Worm (Caenorhabditis elegans) whole organism, late embryonic: ENCODE data around the gene nep-21.
A peak's percentile ranks its signal among the peaks of the same experiment; 100 is the strongest.

Experiments used
- C08G9.2 ChIP-seq: sonication (generic microtip); optimal IDR thresholded peaks from 2 replicates; lab custom pipeline; 2016; ENCODE audit warnings: mild to moderate bottlenecking, missing genetic modification characterization, moderate library complexity, missing compliant biosample characterization
- C38D4.7 ChIP-seq: fragments of 200-800 bp; sonication (Bioruptor generic); optimal IDR thresholded peaks from 2 replicates; lab custom pipeline; 2018; ENCODE audit warnings: mild to moderate bottlenecking, missing genetic modification characterization, moderate library complexity, missing compliant biosample characterization
- ceh-14 ChIP-seq: sonication (generic microtip); optimal IDR thresholded peaks from 2 replicates; lab custom pipeline; 2016; ENCODE audit warnings: missing genotype, missing genetic modification characterization, missing compliant biosample characterization
- ceh-18 ChIP-seq: sonication (generic microtip); optimal IDR thresholded peaks from 2 replicates; lab custom pipeline; 2016; ENCODE audit warnings: missing genetic modification characterization, missing compliant biosample characterization
- ceh-22 ChIP-seq: sonication (generic microtip); optimal IDR thresholded peaks from 2 replicates; lab custom pipeline; 2017; ENCODE audit warnings: missing biosample characterization, missing genetic modification characterization
- ceh-24 ChIP-seq: sonication (generic microtip); optimal IDR thresholded peaks from 2 replicates; lab custom pipeline; 2016; ENCODE audit warnings: mild to moderate bottlenecking, missing genetic modification characterization, missing compliant biosample characterization
- ceh-30 ChIP-seq: fragments of 150-350 bp; optimal IDR thresholded peaks from 2 replicates; lab custom pipeline; 2014; ENCODE audit warnings: missing biosample characterization, missing genetic modification characterization
- ceh-31 ChIP-seq: sonication (generic microtip); optimal IDR thresholded peaks from 2 replicates; lab custom pipeline; 2016; ENCODE audit warnings: missing genetic modification characterization, missing compliant biosample characterization
- dve-1 ChIP-seq: sonication (generic microtip); optimal IDR thresholded peaks from 2 replicates; lab custom pipeline; 2017; ENCODE audit warnings: antibody characterized with exemption, mild to moderate bottlenecking, missing genetic modification characterization, missing compliant biosample characterization
- elt-4 ChIP-seq: sonication (generic microtip); optimal IDR thresholded peaks from 2 replicates; lab custom pipeline; 2016; ENCODE audit warnings: missing genetic modification characterization, missing compliant biosample characterization
- eyg-1 ChIP-seq: sonication (generic microtip); optimal IDR thresholded peaks from 2 replicates; lab custom pipeline; 2016; ENCODE audit warnings: missing genotype, missing genetic modification characterization, missing compliant biosample characterization
- fax-1 ChIP-seq: sonication (generic microtip); optimal IDR thresholded peaks from 2 replicates; lab custom pipeline; 2016; ENCODE audit warnings: missing genotype, missing genetic modification characterization, missing compliant biosample characterization
- fkh-6 ChIP-seq: sonication (generic microtip); optimal IDR thresholded peaks from 2 replicates; lab custom pipeline; 2016; ENCODE audit warnings: missing genetic modification characterization, missing compliant biosample characterization
- gmeb-2 ChIP-seq: sonication (generic microtip); optimal IDR thresholded peaks from 2 replicates; lab custom pipeline; 2016; ENCODE audit warnings: missing genetic modification characterization, inconsistent platforms, missing compliant biosample characterization
- hlh-13 ChIP-seq: fragments of 200-800 bp; sonication (Bioruptor generic); optimal IDR thresholded peaks from 2 replicates; lab custom pipeline; 2018; ENCODE audit warnings: mild to moderate bottlenecking, missing genetic modification characterization, missing compliant biosample characterization
- hlh-6 ChIP-seq: sonication (generic microtip); optimal IDR thresholded peaks from 2 replicates; lab custom pipeline; 2016; ENCODE audit warnings: missing genotype, missing genetic modification characterization, missing compliant biosample characterization
- hlh-8 ChIP-seq: sonication (generic microtip); optimal IDR thresholded peaks from 2 replicates; lab custom pipeline; 2016; ENCODE audit warnings: missing genotype, missing genetic modification characterization, missing compliant biosample characterization
- lin-11 ChIP-seq: fragments of 200-800 bp; sonication (Bioruptor generic); optimal IDR thresholded peaks from 2 replicates; lab custom pipeline; 2018; ENCODE audit warnings: mild to moderate bottlenecking, missing genetic modification characterization, missing compliant biosample characterization
- madf-2 ChIP-seq: sonication (generic microtip); optimal IDR thresholded peaks from 2 replicates; lab custom pipeline; 2017; ENCODE audit warnings: missing genetic modification characterization, missing compliant biosample characterization
- mec-3 ChIP-seq: sonication (generic microtip); optimal IDR thresholded peaks from 2 replicates; lab custom pipeline; 2016; ENCODE audit warnings: borderline replicate concordance, missing genetic modification characterization, missing compliant biosample characterization
- nfya-1 ChIP-seq: sonication (generic microtip); optimal IDR thresholded peaks from 2 replicates; lab custom pipeline; 2017; ENCODE audit warnings: missing genetic modification characterization, mild to moderate bottlenecking, missing compliant biosample characterization, antibody characterized with exemption, moderate library complexity
- nhr-232 ChIP-seq: sonication (generic microtip); optimal IDR thresholded peaks from 2 replicates; lab custom pipeline; 2016; ENCODE audit warnings: missing genetic modification characterization, missing compliant biosample characterization
- odd-2 ChIP-seq: sonication (generic microtip); optimal IDR thresholded peaks from 2 replicates; lab custom pipeline; 2017; ENCODE audit warnings: antibody characterized with exemption, mild to moderate bottlenecking, missing genetic modification characterization, missing compliant biosample characterization
- pat-9 ChIP-seq: fragments of 200-800 bp; sonication (Bioruptor generic); optimal IDR thresholded peaks from 2 replicates; lab custom pipeline; 2018; ENCODE audit warnings: mild to moderate bottlenecking, missing genetic modification characterization, moderate library complexity, missing compliant biosample characterization
- pha-4 ChIP-seq: fragments of 150-350 bp; optimal IDR thresholded peaks from 2 replicates; lab custom pipeline; 2018; ENCODE audit warnings: missing biosample characterization, missing genetic modification reagents, missing genetic modification characterization
- pqm-1 ChIP-seq: sonication (generic microtip); optimal IDR thresholded peaks from 2 replicates; lab custom pipeline; 2016; ENCODE audit warnings: missing genetic modification characterization, missing compliant biosample characterization
- pros-1 ChIP-seq: fragments of 150-350 bp; optimal IDR thresholded peaks from 2 replicates; lab custom pipeline; 2014; ENCODE audit warnings: missing biosample characterization, missing genetic modification reagents, missing genetic modification characterization
- ref-2 ChIP-seq: sonication (generic microtip); optimal IDR thresholded peaks from 2 replicates; lab custom pipeline; 2016; ENCODE audit warnings: missing genetic modification characterization, missing compliant biosample characterization
- sdc-2 ChIP-seq: sonication (generic microtip); optimal IDR thresholded peaks from 2 replicates; lab custom pipeline; 2016; ENCODE audit warnings: missing genotype, missing genetic modification characterization, missing compliant biosample characterization
- tbx-2 ChIP-seq: sonication (generic microtip); optimal IDR thresholded peaks from 2 replicates; lab custom pipeline; 2016; ENCODE audit warnings: missing genetic modification characterization, missing compliant biosample characterization
- tbx-7 ChIP-seq: sonication (generic microtip); optimal IDR thresholded peaks from 2 replicates; lab custom pipeline; 2016; ENCODE audit warnings: missing genotype, missing genetic modification characterization, missing compliant biosample characterization
- ttx-3 ChIP-seq: sonication (generic microtip); optimal IDR thresholded peaks from 2 replicates; lab custom pipeline; 2016; ENCODE audit warnings: missing genetic modification reagents, missing genetic modification characterization, missing compliant biosample characterization
- unc-3 ChIP-seq, 2 experiments: fragments of 200-800 bp in 1 of 2; sonication (Bioruptor generic) in 1 of 2; sonication (generic microtip) in 1 of 2; conservative IDR thresholded peaks in 1 of 2; optimal IDR thresholded peaks in 1 of 2; 2 replicates each; pipeline versions ENCODE4 v1.3.6 to Lab custom; 2016 to 2022; ENCODE audit warnings: missing compliant biosample characterization in 2 of 2, missing genetic modification characterization in 2 of 2, missing genetic modification reagents in 1 of 2
- unc-42 ChIP-seq: sonication (generic microtip); optimal IDR thresholded peaks from 2 replicates; lab custom pipeline; 2016; ENCODE audit warnings: missing genotype, missing genetic modification characterization, missing compliant biosample characterization
- unc-55 ChIP-seq: sonication (generic microtip); optimal IDR thresholded peaks from 2 replicates; lab custom pipeline; 2017; ENCODE audit warnings: missing biosample characterization, missing genetic modification reagents, missing genetic modification characterization
- unc-86 ChIP-seq: sonication (generic microtip); optimal IDR thresholded peaks from 2 replicates; lab custom pipeline; 2016; ENCODE audit warnings: missing genetic modification characterization, missing compliant biosample characterization

The nep-21 gene

ce11 chrV:14193451-14193850, 32.8 kb downstream of the nep-21 start, which contains the start of gene atfs-1:
TSS of gene atfs-1 (plus strand) at chrV:14193663.
- TF ChIP-seq mec-3 (tag; lab: Kevin White, UChicago) (no peak), ceh-18 (tag; lab: Kevin White, UChicago) (peak; percentile 53), odd-2 (tag; lab: Kevin White, UChicago) (no peak), hlh-6 (tag; lab: Kevin White, UChicago) (no peak), tbx-2 (tag; lab: Kevin White, UChicago) (peak; percentile 44), unc-42 (peak; percentile 48), fax-1 (no peak), C08G9.2 (tag; lab: Kevin White, UChicago) (no peak), pqm-1 (peak; percentile 11), ceh-22 (tag; lab: Kevin White, UChicago) (no peak), eyg-1 (tag; lab: Kevin White, UChicago) (no peak), unc-55 (GFP tag; lab: Kevin White, UChicago) (peak; percentile 55), ref-2 (no peak), ceh-31 (tag; lab: Kevin White, UChicago) (peak; percentile 54), nfya-1 (tag; lab: Kevin White, UChicago) (peak; percentile 25), dve-1 (tag; lab: Kevin White, UChicago) (peak; percentile 8)

ce11 chrV:14192870-14193269, 33.4 kb downstream of the nep-21 start:
- TF ChIP-seq madf-2 (tag; lab: Kevin White, UChicago) = no peak
- no peak for TF ChIP-seq tbx-7
- no peak for TF ChIP-seq odd-2 (tag; lab: Kevin White, UChicago)
- no peak for TF ChIP-seq pros-1 (tag; lab: Kevin White, UChicago)
- TF ChIP-seq ceh-14 (tag; lab: Kevin White, UChicago) = no peak
- no peak for TF ChIP-seq unc-55 (GFP tag; lab: Kevin White, UChicago)
- TF ChIP-seq pha-4 = no peak
- no peak for TF ChIP-seq sdc-2 (tag; lab: Kevin White, UChicago)
- no peak for TF ChIP-seq mec-3 (tag; lab: Kevin White, UChicago)
- no peak for TF ChIP-seq gmeb-2 (tag; lab: Kevin White, UChicago)

ce11 chrV:14187104-14187503, 39.2 kb downstream of the nep-21 start:
- TF ChIP-seq C38D4.7 (GFP tag; lab: Kevin White, UChicago) = no peak
- no peak for TF ChIP-seq eyg-1 (tag; lab: Kevin White, UChicago)
- TF ChIP-seq ttx-3 = no peak
- TF ChIP-seq ceh-24 (tag; lab: Kevin White, UChicago) = no peak
- TF ChIP-seq lin-11 (tag; lab: Kevin White, UChicago) = no peak
- TF ChIP-seq nhr-232 (tag; lab: Kevin White, UChicago) = no peak
- TF ChIP-seq sdc-2 (tag; lab: Kevin White, UChicago) = no peak
- TF ChIP-seq pat-9 = no peak
- no peak for TF ChIP-seq fax-1
- no peak for TF ChIP-seq unc-3 (GFP tag; conservative IDR thresholded peaks at IDR 0.05; lab: Robert Waterston, UW)
- no peak for TF ChIP-seq unc-3 (tag; optimal IDR thresholded peaks at IDR 0.05; lab: Kevin White, UChicago)
- TF ChIP-seq unc-86 = no peak
- no peak for TF ChIP-seq odd-2 (tag; lab: Kevin White, UChicago)
- TF ChIP-seq fkh-6 (tag; lab: Kevin White, UChicago) = no peak

ce11 chrV:14185438-14185837, 40.8 kb downstream of the nep-21 start, which contains the start of the genes trm-1 and ints-2:
TSS of gene trm-1 (minus strand) at chrV:14185612.
TSS of gene ints-2 (plus strand) at chrV:14185686.
- TF ChIP-seq hlh-13 (GFP tag; lab: Kevin White, UChicago) (no peak), nfya-1 (tag; lab: Kevin White, UChicago) (peak; percentile 2), pat-9 (no peak), pros-1 (tag; lab: Kevin White, UChicago) (no peak), ceh-30 (tag; lab: Kevin White, UChicago) (no peak), elt-4 (tag; lab: Kevin White, UChicago) (no peak), hlh-8 (tag; lab: Kevin White, UChicago) (no peak), unc-42 (peak; percentile 98), hlh-6 (tag; lab: Kevin White, UChicago) (no peak), unc-86 (no peak), ceh-31 (tag; lab: Kevin White, UChicago) (peak; percentile 50), ceh-18 (tag; lab: Kevin White, UChicago) (peak; percentile 26)
- TF ChIP-seq, all 69 proteins: peak for 4
